Fruit fly (Drosophila melanogaster) whole organism, embryonic: Measurements from ENCODE around the gene MCU.

Experiments
- Blimp-1 ChIP-seq: fragments of 200-800 bp; sonication (Bioruptor generic); optimal IDR thresholded peaks from 3 replicates; lab custom pipeline; 2018; ENCODE audit warnings: missing biosample characterization, missing genetic modification characterization, mild to moderate bottlenecking, moderate library complexity, missing genetic modification reagents
- CG10431 ChIP-seq: fragments of 200-800 bp; sonication (Bioruptor generic); optimal IDR thresholded peaks from 3 replicates; lab custom pipeline; 2018; ENCODE audit warnings: missing biosample characterization, mild to moderate bottlenecking, missing genetic modification characterization
- CG10543 ChIP-seq: fragments of 200-800 bp; sonication (Bioruptor generic); optimal IDR thresholded peaks from 3 replicates; lab custom pipeline; 2017; ENCODE audit warnings: missing biosample characterization, mild to moderate bottlenecking, missing genetic modification characterization, moderate library complexity
- CG12769 ChIP-seq: fragments of 200-800 bp; sonication (Bioruptor generic); optimal IDR thresholded peaks from 2 replicates; lab custom pipeline; 2019; ENCODE audit warnings: missing biosample characterization, mild to moderate bottlenecking, missing genetic modification characterization, moderate library complexity
- CG13296 ChIP-seq: fragments of 200-800 bp; sonication (Bioruptor generic); optimal IDR thresholded peaks from 3 replicates; lab custom pipeline; 2018; ENCODE audit warnings: missing biosample characterization, mild to moderate bottlenecking, missing genetic modification characterization
- CG14014 ChIP-seq: fragments of 200-800 bp; sonication (Bioruptor generic); IDR thresholded peaks from 2 replicates; pipeline ENCODE4 v1.3.6; 2022; ENCODE audit warnings: missing biosample characterization, missing genetic modification characterization
- CG14441 ChIP-seq: fragments of 200-800 bp; sonication (Bioruptor generic); IDR thresholded peaks from 2 replicates; pipeline ENCODE4 v1.3.6; 2022; ENCODE audit warnings: missing biosample characterization, missing genetic modification characterization
- CG14667 ChIP-seq: fragments of 200-800 bp; sonication (Bioruptor generic); IDR thresholded peaks from 2 replicates; pipeline ENCODE4 v1.3.6; 2022; ENCODE audit warnings: missing biosample characterization, missing genetic modification characterization
- CG14965 ChIP-seq: fragments of 200-800 bp; sonication (Bioruptor generic); optimal IDR thresholded peaks from 2 replicates; lab custom pipeline; 2016; ENCODE audit warnings: missing biosample characterization, missing genetic modification characterization, borderline replicate concordance
- CG1529 ChIP-seq: fragments of 200-800 bp; sonication (Bioruptor generic); optimal IDR thresholded peaks from 3 replicates; lab custom pipeline; 2018; ENCODE audit warnings: missing biosample characterization, missing genetic modification characterization
- CG18011 ChIP-seq: fragments of 200-800 bp; sonication (Bioruptor generic); optimal IDR thresholded peaks from 2 replicates; lab custom pipeline; 2017; ENCODE audit warnings: missing biosample characterization, missing genetic modification characterization, mild to moderate bottlenecking, moderate library complexity, missing genotype
- CG4707 ChIP-seq: fragments of 200-800 bp; sonication (Bioruptor generic); optimal IDR thresholded peaks from 2 replicates; lab custom pipeline; 2018; ENCODE audit warnings: missing biosample characterization, mild to moderate bottlenecking, missing genetic modification characterization, moderate library complexity
- CG7372 ChIP-seq: fragments of 200-800 bp; sonication (Bioruptor generic); IDR thresholded peaks from 2 replicates; pipeline ENCODE4 v1.3.6; 2022; ENCODE audit warnings: missing biosample characterization, missing genetic modification characterization
- CG9215 ChIP-seq: fragments of 200-800 bp; sonication (Bioruptor generic); IDR thresholded peaks from 2 replicates; pipeline ENCODE4 v1.3.6; 2022; ENCODE audit warnings: missing biosample characterization, missing genetic modification characterization
- CG9609 ChIP-seq: fragments of 200-800 bp; sonication (Bioruptor generic); optimal IDR thresholded peaks from 3 replicates; lab custom pipeline; 2016; ENCODE audit warnings: missing biosample characterization, missing genetic modification characterization
- CHES-1-like ChIP-seq: fragments of 200-800 bp; sonication (Bioruptor generic); optimal IDR thresholded peaks from 2 replicates; lab custom pipeline; 2016; ENCODE audit warnings: missing biosample characterization, missing genetic modification characterization
- CoRest ChIP-seq: fragments of 200-800 bp; sonication (Bioruptor generic); optimal IDR thresholded peaks from 3 replicates; lab custom pipeline; 2018; ENCODE audit warnings: missing biosample characterization, mild to moderate bottlenecking, missing genetic modification characterization, moderate library complexity
- Deaf1 ChIP-seq: fragments of 200-800 bp; optimal IDR thresholded peaks from 3 replicates; lab custom pipeline; 2019; ENCODE audit warnings: missing biosample characterization, mild to moderate bottlenecking, missing genetic modification characterization, moderate library complexity
- Fer2 ChIP-seq: fragments of 200-800 bp; sonication (Bioruptor generic); optimal IDR thresholded peaks from 2 replicates; lab custom pipeline; 2018; ENCODE audit warnings: missing biosample characterization, mild to moderate bottlenecking, missing genetic modification characterization, moderate library complexity
- Hmr ChIP-seq: fragments of 200-800 bp; sonication (Bioruptor generic); optimal IDR thresholded peaks from 3 replicates; lab custom pipeline; 2017; ENCODE audit warnings: mild to moderate bottlenecking, missing biosample characterization, missing genetic modification reagents, missing genetic modification characterization
- Kr ChIP-seq: fragments of 200-800 bp; sonication (Bioruptor generic); optimal IDR thresholded peaks from 2 replicates; lab custom pipeline; 2017; ENCODE audit warnings: missing biosample characterization, mild to moderate bottlenecking, missing genetic modification characterization
- Lim3 ChIP-seq: fragments of 200-800 bp; sonication (Bioruptor generic); IDR thresholded peaks from 2 replicates; pipeline ENCODE4 v1.3.6; 2022; ENCODE audit warnings: missing biosample characterization, missing genetic modification characterization
- MBD-R2 ChIP-seq: fragments of 200-800 bp; sonication (Bioruptor generic); IDR thresholded peaks from 2 replicates; pipeline ENCODE4 v1.3.6; 2022; ENCODE audit warnings: missing biosample characterization, missing genetic modification characterization
- Med ChIP-seq: fragments of 200-800 bp; sonication (Bioruptor generic); peaks from one replicate; lab custom pipeline; 2016; ENCODE audit warnings: missing biosample characterization, missing genetic modification characterization, mild to moderate bottlenecking, inconsistent platforms, moderate library complexity
- Mes4 ChIP-seq: fragments of 200-800 bp; sonication (Bioruptor generic); optimal IDR thresholded peaks from 2 replicates; lab custom pipeline; 2016; ENCODE audit warnings: missing biosample characterization, missing genetic modification characterization
- Nf-YA ChIP-seq: fragments of 200-800 bp; sonication (Bioruptor generic); IDR thresholded peaks from 2 replicates; pipeline ENCODE4 v1.3.6; 2022; ENCODE audit warnings: missing biosample characterization, missing genetic modification characterization
- Nf-YC ChIP-seq: fragments of 200-800 bp; optimal IDR thresholded peaks from 3 replicates; lab custom pipeline; 2019; ENCODE audit warnings: missing biosample characterization, mild to moderate bottlenecking, missing genetic modification characterization, moderate library complexity
- Opbp ChIP-seq: fragments of 200-800 bp; sonication (Bioruptor generic); IDR thresholded peaks from 3 replicates; pipeline ENCODE4 v1.3.6; 2022; ENCODE audit warnings: missing biosample characterization, missing genetic modification characterization; ENCODE audit not compliant: partially characterized antibody
- Sox100B ChIP-seq: fragments of 200-800 bp; sonication (Bioruptor generic); optimal IDR thresholded peaks from 3 replicates; lab custom pipeline; 2018; ENCODE audit warnings: missing biosample characterization, mild to moderate bottlenecking, missing genetic modification characterization
- Trl ChIP-seq, 3 experiments: fragments of >200 bp in 2 of 3; fragments of 200-800 bp in 1 of 3; sonication (Bioruptor generic) in 1 of 3; optimal IDR thresholded peaks; 2 replicates in 1 of 3; 3 replicates in 2 of 3; lab custom pipeline; 2016 to 2017; ENCODE audit warnings: missing biosample characterization in 1 of 3, missing genetic modification characterization in 1 of 3
- bowl ChIP-seq: fragments of 200-800 bp; sonication (Bioruptor generic); IDR thresholded peaks from 2 replicates; pipeline ENCODE4 v1.3.6; 2022; ENCODE audit warnings: missing biosample characterization, missing genetic modification characterization
- crol ChIP-seq: fragments of 200-800 bp; sonication (Bioruptor generic); IDR thresholded peaks from 2 replicates; pipeline ENCODE4 v1.3.6; 2022; ENCODE audit warnings: missing biosample characterization, missing genetic modification characterization
- da ChIP-seq: fragments of 200-800 bp; sonication (Bioruptor generic); optimal IDR thresholded peaks from 2 replicates; lab custom pipeline; 2016; ENCODE audit warnings: missing biosample characterization, missing genetic modification characterization
- esg ChIP-seq: fragments of 200-800 bp; sonication (Bioruptor generic); conservative IDR thresholded peaks from 2 replicates; pipeline ENCODE4 v1.3.6; 2022; ENCODE audit warnings: missing biosample characterization, missing genetic modification characterization
- fd3F ChIP-seq: fragments of 200-800 bp; sonication (Bioruptor generic); optimal IDR thresholded peaks from 2 replicates; lab custom pipeline; 2018; ENCODE audit warnings: missing biosample characterization, mild to moderate bottlenecking, missing genetic modification characterization, moderate library complexity
- gce ChIP-seq: fragments of 200-800 bp; sonication (Bioruptor generic); IDR thresholded peaks from 3 replicates; pipeline ENCODE4 v1.3.6; 2022; ENCODE audit warnings: missing biosample characterization, missing genetic modification characterization
- gem ChIP-seq: fragments of 200-800 bp; sonication (Bioruptor generic); optimal IDR thresholded peaks from 2 replicates; lab custom pipeline; 2019; ENCODE audit warnings: missing biosample characterization, mild to moderate bottlenecking, missing genetic modification characterization, moderate library complexity
- pfk ChIP-seq: fragments of 200-800 bp; sonication (Bioruptor generic); optimal IDR thresholded peaks from 2 replicates; lab custom pipeline; 2018; ENCODE audit warnings: missing biosample characterization, mild to moderate bottlenecking, missing genetic modification characterization, moderate library complexity
- ranshi ChIP-seq: fragments of 200-800 bp; sonication (Bioruptor generic); IDR thresholded peaks from 2 replicates; pipeline ENCODE4 v1.3.6; 2022; ENCODE audit warnings: missing biosample characterization, missing genetic modification characterization
- repo ChIP-seq: fragments of 200-800 bp; sonication (Bioruptor generic); optimal IDR thresholded peaks from 2 replicates; lab custom pipeline; 2016; ENCODE audit warnings: missing biosample characterization, missing genetic modification characterization
- rib ChIP-seq: fragments of 200-800 bp; sonication (Bioruptor generic); IDR thresholded peaks from 2 replicates; pipeline ENCODE4 v1.3.6; 2022; ENCODE audit warnings: missing biosample characterization, missing genetic modification characterization
- ro ChIP-seq: fragments of 200-800 bp; sonication (Bioruptor generic); IDR thresholded peaks from 2 replicates; pipeline ENCODE4 v1.3.6; 2022; ENCODE audit warnings: missing biosample characterization, missing genetic modification characterization
- run ChIP-seq: fragments of 200-800 bp; sonication (Bioruptor generic); optimal IDR thresholded peaks from 3 replicates; lab custom pipeline; 2018; ENCODE audit warnings: missing biosample characterization, mild to moderate bottlenecking, missing genetic modification characterization
- sd ChIP-seq: fragments of 200-800 bp; sonication (Bioruptor generic); optimal IDR thresholded peaks from 3 replicates; lab custom pipeline; 2018; ENCODE audit warnings: missing biosample characterization, mild to moderate bottlenecking, missing genetic modification characterization, moderate library complexity
- seq ChIP-seq: fragments of 200-800 bp; sonication (Bioruptor generic); IDR thresholded peaks from 2 replicates; pipeline ENCODE4 v1.3.6; 2022; ENCODE audit warnings: missing biosample characterization, missing genetic modification characterization
- tgo ChIP-seq: fragments of 200-800 bp; sonication (Bioruptor generic); IDR thresholded peaks from 3 replicates; pipeline ENCODE4 v1.3.6; 2022; ENCODE audit warnings: missing biosample characterization, missing genetic modification characterization
- tin ChIP-seq: fragments of 200-800 bp; sonication (Bioruptor generic); optimal IDR thresholded peaks from 3 replicates; lab custom pipeline; 2016; ENCODE audit warnings: missing biosample characterization, missing genetic modification characterization
- usp ChIP-seq: fragments of >200 bp; optimal IDR thresholded peaks from 2 replicates; lab custom pipeline; 2017; ENCODE audit warnings: missing biosample characterization, missing genetic modification characterization
- vfl ChIP-seq: fragments of 200-800 bp; sonication (Bioruptor generic); optimal IDR thresholded peaks from 2 replicates; lab custom pipeline; 2016; ENCODE audit warnings: missing biosample characterization, missing genetic modification characterization
- wdn ChIP-seq: fragments of 200-800 bp; sonication (Bioruptor generic); IDR thresholded peaks from 2 replicates; pipeline ENCODE4 v1.3.6; 2022; ENCODE audit warnings: missing biosample characterization, missing genetic modification characterization

The MCU gene

DNA sequence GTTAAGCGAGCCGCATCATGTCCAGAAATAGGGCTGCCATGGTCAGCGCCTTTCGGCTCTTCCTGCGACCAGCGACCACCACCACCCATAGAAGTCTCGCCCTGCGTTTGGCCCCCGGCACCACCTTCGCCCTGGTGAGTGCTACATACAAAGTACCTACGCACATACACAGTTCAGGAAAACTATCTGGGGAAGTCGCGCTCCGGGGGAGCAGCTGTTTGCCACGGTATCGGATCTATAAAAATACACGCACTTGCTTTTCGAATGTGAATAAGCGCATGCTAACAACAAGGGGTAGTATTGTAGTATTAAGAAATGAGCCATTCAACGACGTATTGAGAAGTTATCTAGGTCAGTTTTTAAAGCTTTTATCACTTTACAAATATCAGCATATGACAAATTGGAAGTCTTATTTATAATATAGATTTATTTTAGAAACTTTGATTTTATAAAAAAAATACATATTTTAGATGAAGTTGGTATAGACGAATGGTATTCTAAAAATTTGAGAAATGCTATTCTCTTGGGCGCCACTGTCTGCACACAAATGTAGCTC lies 1.4 kb downstream of the MCU start (continued):
- TF ChIP-seq wdn (GFP tag; lab: Robert Waterston, UW) (peak; percentile 6; the same call in 1 of the 2 replicates), MBD-R2 (GFP tag; lab: Robert Waterston, UW) (no peak), sd (tag; lab: Kevin White, UChicago) (peak; percentile 7), vfl (GFP tag; lab: Kevin White, UChicago) (no peak), rib (no peak), Opbp (GFP tag; lab: Robert Waterston, UW) (no peak), Hmr (GFP tag; lab: Kevin White, UChicago) (peak; percentile 68), CoRest (tag; lab: Kevin White, UChicago) (peak; percentile 75), crol (GFP tag; lab: Robert Waterston, UW) (peak; percentile 44; the same call in 1 of the 2 replicates), Kr (no peak), bowl (no peak), Lim3 (GFP tag; lab: Robert Waterston, UW) (no peak), Fer2 (tag; lab: Kevin White, UChicago) (peak; percentile 44), Med (GFP tag; lab: Kevin White, UChicago) (peak; percentile 73), Nf-YA (GFP tag; lab: Robert Waterston, UW) (no peak), CG14014 (GFP tag; lab: Robert Waterston, UW) (no peak), usp (GFP tag; lab: Kevin White, UChicago) (no peak), pfk (GFP tag; lab: Kevin White, UChicago) (no peak), CG9215 (GFP tag; lab: Robert Waterston, UW) (no peak), ranshi (GFP tag; lab: Robert Waterston, UW) (no peak), da (no peak), Nf-YC (tag; lab: Kevin White, UChicago) (peak; percentile 27), CG14965 (GFP tag; lab: Kevin White, UChicago) (no peak), ro (GFP tag; lab: Robert Waterston, UW) (no peak), repo (GFP tag; lab: Kevin White, UChicago) (no peak), CG13296 (peak; percentile 48), CG18011 (no peak), Blimp-1 (peak; percentile 50), gce (GFP tag; lab: Robert Waterston, UW) (no peak), CG10543 (GFP tag; lab: Kevin White, UChicago) (peak; percentile 48), CG1529 (GFP tag; lab: Kevin White, UChicago) (peak; percentile 44), tin (GFP tag; lab: Kevin White, UChicago) (peak; percentile 18), seq (GFP tag; lab: Robert Waterston, UW) (peak; percentile 34; the same call in 1 of the 2 replicates), esg (peak; percentile 55), CHES-1-like (GFP tag; lab: Kevin White, UChicago) (no peak), CG14441 (GFP tag; lab: Robert Waterston, UW) (no peak), Mes4 (GFP tag; lab: Kevin White, UChicago) (no peak), Deaf1 (tag; lab: Kevin White, UChicago) (peak; percentile 13), tgo (GFP tag; lab: Robert Waterston, UW) (peak; percentile 41; the same call in 2 of the 3 replicates), CG4707 (no peak), CG14667 (GFP tag; lab: Robert Waterston, UW) (peak; percentile 22; the same call in 1 of the 2 replicates), Trl (optimal IDR thresholded peaks at IDR 0.05; lab: Kevin White, UChicago) (no peak), Trl (GFP tag; optimal IDR thresholded peaks at IDR 0.05; lab: Kevin White, UChicago) (no peak), Sox100B (peak; percentile 70), fd3F (GFP tag; lab: Kevin White, UChicago) (peak; percentile 18), CG12769 (peak; percentile 49), CG10431 (GFP tag; lab: Kevin White, UChicago) (peak; percentile 37), gem (tag; lab: Kevin White, UChicago) (peak; percentile 83), run (tag; lab: Kevin White, UChicago) (peak; percentile 63), CG7372 (GFP tag; lab: Robert Waterston, UW) (no peak), CG9609 (GFP tag; lab: Kevin White, UChicago) (no peak)
